Worm (Caenorhabditis elegans): ENCODE measurements around the gene igcm-2.

- peak; percentile 39 for TF ChIP-seq ceh-32 (tag; optimal IDR thresholded peaks at IDR 0.05; ENCODE audit: poor library complexity)
- no peak for TF ChIP-seq aly-2 (tag; optimal IDR thresholded peaks at IDR 0.05)
- no peak for TF ChIP-seq egl-27 (tag; optimal IDR thresholded peaks at IDR 0.05)
- TF ChIP-seq tag-97 (GFP tag; IDR thresholded peaks at IDR 0.05) = no peak
- no peak for TF ChIP-seq snpc-4 (tag; optimal IDR thresholded peaks at IDR 0.05)
- no peak for TF ChIP-seq pqm-1 (tag; optimal IDR thresholded peaks at IDR 0.05)
- TF ChIP-seq F44E2.7 (GFP tag; IDR thresholded peaks at IDR 0.05) = no peak
- no peak for TF ChIP-seq hif-1 (tag; optimal IDR thresholded peaks at IDR 0.05)
Measured at ce11 chrX:6371192-6372116, 19.9 kb downstream of the igcm-2 start.
